Worm (Caenorhabditis elegans) whole organism, L1 larva: Measurements from ENCODE around the gene F36D3.4.

Experiments
- ama-1 ChIP-seq: fragments of 150-350 bp; optimal IDR thresholded peaks from 2 replicates; lab custom pipeline; 2014
- ceh-82 ChIP-seq, 3 experiments: fragments of 150-350 bp in 1 of 3; sonication (generic microtip) in 2 of 3; optimal IDR thresholded peaks; 2 replicates each; lab custom pipeline; 2014 to 2017; ENCODE audit warnings: missing biosample characterization in 3 of 3, missing genetic modification characterization in 3 of 3
- lin-15B ChIP-seq: fragments of 150-350 bp; sonication (generic microtip); optimal IDR thresholded peaks from 3 replicates; lab custom pipeline; 2014; ENCODE audit warnings: missing biosample characterization, missing genetic modification characterization
- lir-3 ChIP-seq: sonication (generic microtip); optimal IDR thresholded peaks from 2 replicates; lab custom pipeline; 2016; ENCODE audit warnings: mild to moderate bottlenecking, missing genetic modification characterization, moderate library complexity, missing compliant biosample characterization; ENCODE audit not compliant: poor library complexity
- nhr-19 ChIP-seq: fragments of 200-800 bp; sonication (Bioruptor generic); conservative IDR thresholded peaks from 2 replicates; pipeline ENCODE4 v1.3.6; 2022; ENCODE audit warnings: missing genetic modification characterization, missing compliant biosample characterization
- nhr-237 ChIP-seq: fragments of 150-350 bp; optimal IDR thresholded peaks from 2 replicates; lab custom pipeline; 2014; ENCODE audit warnings: missing biosample characterization, missing genetic modification characterization
- nhr-28 ChIP-seq: fragments of 150-350 bp; optimal IDR thresholded peaks from 2 replicates; lab custom pipeline; 2014; ENCODE audit warnings: missing biosample characterization, missing genetic modification characterization
- tbx-2 ChIP-seq: sonication (generic microtip); optimal IDR thresholded peaks from 2 replicates; lab custom pipeline; 2016; ENCODE audit warnings: missing genetic modification characterization, missing compliant biosample characterization
- unc-62 ChIP-seq: fragments of 150-350 bp; optimal IDR thresholded peaks from 2 replicates; lab custom pipeline; 2014; ENCODE audit warnings: missing biosample characterization, missing genetic modification reagents, missing genetic modification characterization
- ztf-11 ChIP-seq, 2 experiments: sonication (generic microtip); optimal IDR thresholded peaks; 2 replicates each; lab custom pipeline; 2016 to 2017; ENCODE audit warnings: missing genetic modification characterization in 2 of 2, missing biosample characterization in 1 of 2, missing compliant biosample characterization in 1 of 2

- TF ChIP-seq ama-1 (lab: Kevin White, UChicago) (no peak), ceh-82 (tag; optimal IDR thresholded peaks at IDR 0.05; lab: Kevin White, UChicago) (no peak), lin-15B (tag; lab: Kevin White, UChicago) (no peak), nhr-19 (no peak), tbx-2 (tag; lab: Kevin White, UChicago) (no peak), ztf-11 (tag; optimal IDR thresholded peaks at IDR 0.05; lab: Kevin White, UChicago) (no peak), lir-3 (tag; lab: Kevin White, UChicago) (no peak), nhr-28 (tag; lab: Kevin White, UChicago) (no peak), nhr-237 (tag; lab: Kevin White, UChicago) (no peak), unc-62 (no peak)
Observed at ce11 chrV:16565639-16566038, 48.1 kb upstream of the F36D3.4 start, which contains the start of gene sru-45.
